Worm (Caenorhabditis elegans) whole organism, young adult: Measurements from ENCODE around the gene F22F7.12.

Source experiments
- F39B2.1 ChIP-seq: fragments of 200-800 bp; sonication (Bioruptor generic); IDR thresholded peaks from 2 replicates; pipeline ENCODE4 v1.3.6; 2022; ENCODE audit warnings: missing genetic modification reagents, missing genetic modification characterization, missing compliant biosample characterization
- K12H6.12 ChIP-seq: fragments of 200-800 bp; sonication (Bioruptor generic); optimal IDR thresholded peaks from 2 replicates; lab custom pipeline; 2018; ENCODE audit warnings: mild to moderate bottlenecking, missing genetic modification characterization, missing compliant biosample characterization
- T26A5.8 ChIP-seq: sonication (generic microtip); optimal IDR thresholded peaks from 2 replicates; lab custom pipeline; 2016; ENCODE audit warnings: missing genetic modification characterization, missing compliant biosample characterization
- attf-5 ChIP-seq: fragments of 200-800 bp; sonication (Bioruptor generic); optimal IDR thresholded peaks from 2 replicates; lab custom pipeline; 2018; ENCODE audit warnings: mild to moderate bottlenecking, missing genetic modification characterization, missing compliant biosample characterization
- ekl-4 ChIP-seq: fragments of 200-800 bp; sonication (Bioruptor generic); IDR thresholded peaks from 2 replicates; pipeline ENCODE4 v1.3.6; 2022; ENCODE audit warnings: missing genetic modification reagents, missing genetic modification characterization, missing compliant biosample characterization
- lin-40 ChIP-seq: sonication (generic microtip); optimal IDR thresholded peaks from 2 replicates; lab custom pipeline; 2016; ENCODE audit warnings: missing genetic modification characterization, mild to moderate bottlenecking, missing compliant biosample characterization, missing genotype, missing genetic modification reagents
- nfyb-1 ChIP-seq: fragments of 200-800 bp; sonication (Bioruptor generic); IDR thresholded peaks from 2 replicates; pipeline ENCODE4 v1.3.6; 2022; ENCODE audit warnings: missing genetic modification reagents, missing genetic modification characterization, missing compliant biosample characterization
- nhr-80 ChIP-seq: sonication (generic microtip); optimal IDR thresholded peaks from 2 replicates; lab custom pipeline; 2016; ENCODE audit warnings: missing genetic modification characterization, missing compliant biosample characterization
- unc-130 ChIP-seq: sonication (generic microtip); optimal IDR thresholded peaks from 2 replicates; lab custom pipeline; 2016; ENCODE audit warnings: missing genetic modification reagents, missing genetic modification characterization, missing compliant biosample characterization
- unc-62 ChIP-seq: fragments of 150-350 bp; optimal IDR thresholded peaks from 2 replicates; lab custom pipeline; 2014; ENCODE audit warnings: missing biosample characterization, missing genetic modification reagents, missing genetic modification characterization

ce11 chrV:2097653-2098052 lies 46.7 kb downstream of the F22F7.12 start, which contains the start of gene clec-208:
- no peak for TF ChIP-seq F39B2.1 (GFP tag; lab: Robert Waterston, UW)
- no peak for TF ChIP-seq K12H6.12 (tag; lab: Kevin White, UChicago)
- TF ChIP-seq attf-5, result no peak
- TF ChIP-seq T26A5.8, result no peak
- no peak for TF ChIP-seq nfyb-1 (GFP tag; lab: Robert Waterston, UW)
- TF ChIP-seq unc-62 (GFP tag; lab: Kevin White, UChicago), result no peak
- TF ChIP-seq lin-40 (tag; lab: Kevin White, UChicago), result no peak
- no peak for TF ChIP-seq ekl-4 (GFP tag; lab: Robert Waterston, UW)
- no peak for TF ChIP-seq nhr-80
- no peak for TF ChIP-seq unc-130
